Worm (Caenorhabditis elegans) whole organism, young adult: ENCODE data around the gene D1053.2.

Experiments used
- B0261.1 ChIP-seq: sonication (generic microtip); optimal IDR thresholded peaks from 2 replicates; lab custom pipeline; 2016; ENCODE audit warnings: mild to moderate bottlenecking, missing genetic modification characterization, moderate library complexity, missing compliant biosample characterization
- C06A6.2 ChIP-seq: fragments of 200-800 bp; sonication (Bioruptor generic); conservative IDR thresholded peaks from 2 replicates; pipeline ENCODE4 v1.3.6; 2022; ENCODE audit warnings: missing genetic modification characterization, missing compliant biosample characterization
- F37B4.10 ChIP-seq: fragments of 200-800 bp; sonication (Bioruptor generic); IDR thresholded peaks from 2 replicates; pipeline ENCODE4 v1.3.6; 2022; ENCODE audit warnings: missing genetic modification characterization, missing compliant biosample characterization
- aptf-3 ChIP-seq: fragments of 200-800 bp; sonication (Bioruptor generic); IDR thresholded peaks from 2 replicates; pipeline ENCODE4 v1.3.6; 2022; ENCODE audit warnings: missing genetic modification characterization, missing compliant biosample characterization
- ccch-3 ChIP-seq: fragments of 200-800 bp; sonication (Bioruptor generic); optimal IDR thresholded peaks from 2 replicates; lab custom pipeline; 2018; ENCODE audit warnings: mild to moderate bottlenecking, missing genetic modification characterization, missing compliant biosample characterization
- dpl-1 ChIP-seq: fragments of 150-350 bp; optimal IDR thresholded peaks from 2 replicates; lab custom pipeline; 2014; ENCODE audit warnings: missing biosample characterization, missing genetic modification reagents, missing genetic modification characterization
- fkh-3 ChIP-seq: sonication (generic microtip); optimal IDR thresholded peaks from 2 replicates; lab custom pipeline; 2016; ENCODE audit warnings: mild to moderate bottlenecking, missing genetic modification characterization, missing compliant biosample characterization
- madf-8 ChIP-seq: fragments of 200-800 bp; sonication (Bioruptor generic); conservative IDR thresholded peaks from 2 replicates; pipeline ENCODE4 v1.3.6; 2022; ENCODE audit warnings: missing genetic modification reagents, missing genetic modification characterization, missing compliant biosample characterization
- mes-4 ChIP-seq: sonication (generic microtip); optimal IDR thresholded peaks from 2 replicates; lab custom pipeline; 2016; ENCODE audit warnings: missing genotype, missing genetic modification characterization, missing compliant biosample characterization
- nfya-1 ChIP-seq: sonication (generic microtip); optimal IDR thresholded peaks from 2 replicates; lab custom pipeline; 2017; ENCODE audit warnings: antibody characterized with exemption, missing compliant biosample characterization, missing genetic modification characterization, borderline replicate concordance; ENCODE audit not compliant: insufficient read depth
- rcor-1 ChIP-seq: fragments of 200-800 bp; sonication (Bioruptor generic); IDR thresholded peaks from 2 replicates; pipeline ENCODE4 v1.3.6; 2022; ENCODE audit warnings: missing genetic modification reagents, missing genetic modification characterization, missing compliant biosample characterization
- sdz-38 ChIP-seq: sonication (generic microtip); optimal IDR thresholded peaks from 2 replicates; lab custom pipeline; 2016; ENCODE audit warnings: missing genotype, missing genetic modification characterization, missing compliant biosample characterization
- sea-2 ChIP-seq: fragments of 200-800 bp; sonication (Bioruptor generic); IDR thresholded peaks from 2 replicates; pipeline ENCODE4 v1.3.6; 2022; ENCODE audit warnings: missing genetic modification characterization, missing compliant biosample characterization
- unc-62 ChIP-seq: fragments of 150-350 bp; optimal IDR thresholded peaks from 2 replicates; lab custom pipeline; 2014; ENCODE audit warnings: missing biosample characterization, missing genetic modification reagents, missing genetic modification characterization

ce11 chrX:11690014-11690591 lies 37.8 kb upstream of the D1053.2 start, which contains the start of the genes C44C10.10 and C44C10.5:
- TF ChIP-seq madf-8 (GFP tag; lab: Robert Waterston, UW) (no peak), mes-4 (tag; lab: Kevin White, UChicago) (no peak), dpl-1 (GFP tag; lab: Kevin White, UChicago) (no peak), sea-2 (GFP tag; lab: Robert Waterston, UW) (no peak), rcor-1 (GFP tag; lab: Robert Waterston, UW) (no peak), nfya-1 (tag; lab: Kevin White, UChicago) (no peak), aptf-3 (GFP tag; lab: Robert Waterston, UW) (no peak), fkh-3 (tag; lab: Kevin White, UChicago) (no peak), ccch-3 (no peak), F37B4.10 (GFP tag; lab: Robert Waterston, UW) (no peak), sdz-38 (tag; lab: Kevin White, UChicago) (no peak), C06A6.2 (GFP tag; lab: Robert Waterston, UW) (no peak), unc-62 (GFP tag; lab: Kevin White, UChicago) (no peak), B0261.1 (tag; lab: Kevin White, UChicago) (no peak)
